Worm (Caenorhabditis elegans): ENCODE data around the gene isw-1.

The isw-1 gene

ce11 chrIII:6705515-6705914 lies 4.4 kb downstream of the isw-1 start, which contains the start of gene F37A4.6:
TSS of gene F37A4.6 (plus strand) at chrIII:6705815.
- no peak for TF ChIP-seq ets-5 (GFP tag; IDR thresholded peaks at IDR 0.05)
- TF ChIP-seq unc-62 (GFP tag; optimal IDR thresholded peaks at IDR 0.05) = no peak

DNA sequence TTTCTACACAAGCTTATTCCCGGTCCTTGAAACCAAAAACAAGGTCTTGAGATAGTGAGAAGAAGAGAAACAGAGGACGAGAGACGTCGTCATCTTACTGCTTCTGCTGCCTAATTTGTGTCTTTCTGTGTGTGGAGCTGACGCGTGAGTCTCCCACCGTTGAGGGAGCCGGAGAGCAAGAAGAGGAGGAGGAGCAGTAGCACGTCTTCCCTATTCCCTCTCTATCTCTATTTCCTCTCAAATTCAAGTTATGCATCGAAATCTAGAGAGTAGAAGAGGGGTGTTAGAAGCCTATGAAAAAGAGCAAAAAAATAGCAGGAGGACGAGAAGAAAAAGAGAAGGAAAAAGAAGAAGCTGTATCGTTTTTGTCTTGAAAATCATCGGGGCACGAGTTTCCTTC lies 14.7 kb downstream of the isw-1 start:
- TF ChIP-seq fkh-10 (GFP tag; optimal IDR thresholded peaks at IDR 0.05) (peak; percentile 92), nhr-71 (tag; optimal IDR thresholded peaks at IDR 0.05) (peak; percentile 63), xbp-1 (tag; optimal IDR thresholded peaks at IDR 0.05) (peak; percentile 20), isw-1 (GFP tag; IDR thresholded peaks at IDR 0.05) (peak; percentile 91), nhr-90 (tag; optimal IDR thresholded peaks at IDR 0.05; ENCODE audit: poor library complexity) (no peak), efl-1 (optimal IDR thresholded peaks at IDR 0.05) (peak; percentile 37 to 56), efl-1 (GFP tag; optimal IDR thresholded peaks at IDR 0.05 in 1 of 2) (peak; percentile 5 to 26), egl-13 (tag; optimal IDR thresholded peaks at IDR 0.05) (peak; percentile 73), lin-15B (tag; optimal IDR thresholded peaks at IDR 0.05) (no peak), ceh-88 (GFP tag; IDR thresholded peaks at IDR 0.05) (no peak), snu-23 (GFP tag; optimal IDR thresholded peaks at IDR 0.05) (peak; percentile 46), dpl-1 (GFP tag; optimal IDR thresholded peaks at IDR 0.05) (peak in 1 of 3 experiments; percentile 35), swsn-7 (tag; optimal IDR thresholded peaks at IDR 0.05) (peak; percentile 47), ceh-90 (tag; optimal IDR thresholded peaks at IDR 0.05) (no peak), unc-86 (tag; optimal IDR thresholded peaks at IDR 0.05) (peak; percentile 71), nhr-84 (tag; optimal IDR thresholded peaks at IDR 0.05) (no peak), lin-14 (GFP tag; optimal IDR thresholded peaks at IDR 0.05) (peak; percentile 89), lin-35 (GFP tag; optimal IDR thresholded peaks at IDR 0.05) (peak in 1 of 2 experiments; percentile 15), nhr-47 (tag; optimal IDR thresholded peaks at IDR 0.05) (peak; percentile 60), dsc-1 (tag; optimal IDR thresholded peaks at IDR 0.05) (peak; percentile 20), lin-13 (GFP tag; optimal IDR thresholded peaks at IDR 0.05) (no peak), ceh-82 (tag; optimal IDR thresholded peaks at IDR 0.05) (peak in 2 of 3 experiments; percentile 34 to 71), fos-1 (tag; optimal IDR thresholded peaks at IDR 0.05) (peak; percentile 29), mep-1 (tag; optimal IDR thresholded peaks at IDR 0.05) (peak; percentile 45), jun-1 (tag; optimal IDR thresholded peaks at IDR 0.05) (peak; percentile 5), rnt-1 (tag; optimal IDR thresholded peaks at IDR 0.05) (no peak), fkh-8 (tag; optimal IDR thresholded peaks at IDR 0.05) (peak; percentile 70), lin-39 (tag; optimal IDR thresholded peaks at IDR 0.05) (no peak), nhr-19 (GFP tag; conservative IDR thresholded peaks at IDR 0.05) (0 out of 2 replicates have a peak, but pooled peaks have one; percentile 4), ceh-8 (GFP tag; optimal IDR thresholded peaks at IDR 0.05) (peak; percentile 45), lsy-2 (tag; optimal IDR thresholded peaks at IDR 0.05) (peak in 1 of 2 experiments; percentile 59), tbx-2 (tag; optimal IDR thresholded peaks at IDR 0.05) (peak; percentile 56)

DNA sequence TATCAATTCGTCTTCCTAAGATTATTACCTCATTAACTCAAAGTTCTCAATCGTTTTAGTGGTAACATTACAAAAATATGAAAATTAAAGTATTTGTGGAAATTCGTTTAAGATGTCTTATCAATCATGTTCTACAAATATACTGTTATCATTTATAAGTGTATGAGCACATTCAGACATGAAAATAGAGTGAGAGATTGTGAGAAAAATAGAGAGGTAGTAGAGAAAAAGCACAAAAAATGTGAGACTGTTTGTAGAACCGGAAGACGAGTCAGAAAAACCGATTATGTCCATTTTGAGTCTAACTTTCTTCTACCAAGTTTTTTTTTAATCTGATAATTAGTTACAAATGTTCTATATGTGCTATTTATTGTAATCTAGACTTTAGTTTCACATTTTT lies 16.6 kb downstream of the isw-1 start:
- TF ChIP-seq lin-14 (GFP tag; optimal IDR thresholded peaks at IDR 0.05) (peak; percentile 23), F16B12.6 (tag; optimal IDR thresholded peaks at IDR 0.05) (no peak), lin-35 (GFP tag; optimal IDR thresholded peaks at IDR 0.05) (peak in 1 of 2 experiments; percentile 20), elt-2 (tag; optimal IDR thresholded peaks at IDR 0.05) (peak; percentile 73), pqm-1 (tag; optimal IDR thresholded peaks at IDR 0.05) (peak; percentile 58), unc-130 (tag; optimal IDR thresholded peaks at IDR 0.05) (no peak), efl-1 (optimal IDR thresholded peaks at IDR 0.05) (no peak), efl-1 (GFP tag; optimal IDR thresholded peaks at IDR 0.05 in 1 of 2) (peak in 1 of 2 experiments; percentile 57)

DNA sequence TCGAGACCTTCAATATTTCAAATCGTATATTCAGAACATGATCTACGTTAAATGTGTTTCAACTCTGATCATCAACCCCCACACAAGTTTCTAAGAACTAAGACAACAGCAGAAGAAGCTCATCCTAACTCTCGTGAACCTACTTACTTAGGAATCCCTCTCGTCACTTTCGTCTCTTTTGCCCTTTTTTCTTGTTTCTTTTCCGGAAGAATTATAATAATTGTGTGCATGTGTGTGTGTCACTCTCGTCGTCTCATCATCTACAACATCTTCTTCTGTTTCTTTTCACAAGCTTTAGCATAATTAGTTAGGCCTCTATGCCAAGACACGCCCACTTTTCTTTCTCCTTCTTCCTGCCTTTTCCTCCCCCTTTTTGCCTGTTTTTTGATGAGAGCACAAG lies 19.4 kb downstream of the isw-1 start:
- TF ChIP-seq ama-1 (optimal IDR thresholded peaks at IDR 0.05) = no peak
- no peak for TF ChIP-seq C04F5.9 (tag; optimal IDR thresholded peaks at IDR 0.05)
- TF ChIP-seq nhr-71 (tag; optimal IDR thresholded peaks at IDR 0.05) = peak; percentile 49
- TF ChIP-seq dsc-1 (tag; optimal IDR thresholded peaks at IDR 0.05) = peak; percentile 58
- peak; percentile 12 for TF ChIP-seq swsn-7 (tag; optimal IDR thresholded peaks at IDR 0.05)
- TF ChIP-seq ceh-82 (tag; optimal IDR thresholded peaks at IDR 0.05) = peak in 1 of 3 experiments; percentile 41
- no peak for TF ChIP-seq nhr-85 (tag)
- TF ChIP-seq egl-13 (tag; optimal IDR thresholded peaks at IDR 0.05) = peak; percentile 48
- no peak for TF ChIP-seq skn-1 (tag; optimal IDR thresholded peaks at IDR 0.05)
- TF ChIP-seq lin-14 (GFP tag; optimal IDR thresholded peaks at IDR 0.05) = peak; percentile 77
- TF ChIP-seq lsy-2 (tag; optimal IDR thresholded peaks at IDR 0.05) = peak in 1 of 2 experiments; percentile 30
- TF ChIP-seq isw-1 (GFP tag; IDR thresholded peaks at IDR 0.05) = peak; percentile 9; the same call in 1 of the 2 replicates
- no peak for TF ChIP-seq nhr-11 (tag; optimal IDR thresholded peaks at IDR 0.05)
- peak; percentile 45 for TF ChIP-seq unc-86 (tag; optimal IDR thresholded peaks at IDR 0.05)
- no peak for TF ChIP-seq blmp-1 (tag; optimal IDR thresholded peaks at IDR 0.05)
- TF ChIP-seq nhr-19 (GFP tag; conservative IDR thresholded peaks at IDR 0.05) = no peak
- no peak for TF ChIP-seq nhr-77 (tag; optimal IDR thresholded peaks at IDR 0.05)

Data from whole organism, L1 larva.